Worm (Caenorhabditis elegans) whole organism, late embryonic: ENCODE results near the gene C47D12.4.

Experiments used
- K02D7.2 ChIP-seq: sonication (generic microtip); optimal IDR thresholded peaks from 2 replicates; lab custom pipeline; 2017; ENCODE audit warnings: mild to moderate bottlenecking, missing genetic modification characterization, missing compliant biosample characterization
- ahr-1 ChIP-seq: sonication (generic microtip); optimal IDR thresholded peaks from 2 replicates; lab custom pipeline; 2016; ENCODE audit warnings: missing genetic modification characterization, missing compliant biosample characterization
- ama-1 ChIP-seq: fragments of 150-350 bp; optimal IDR thresholded peaks from 2 replicates; lab custom pipeline; 2014
- ceh-18 ChIP-seq: sonication (generic microtip); optimal IDR thresholded peaks from 2 replicates; lab custom pipeline; 2016; ENCODE audit warnings: missing genetic modification characterization, missing compliant biosample characterization
- ceh-19 ChIP-seq: fragments of 200-800 bp; sonication (Bioruptor generic); optimal IDR thresholded peaks from 2 replicates; lab custom pipeline; 2018; ENCODE audit warnings: mild to moderate bottlenecking, missing genetic modification characterization, missing compliant biosample characterization
- ceh-2 ChIP-seq: sonication (generic microtip); optimal IDR thresholded peaks from 2 replicates; lab custom pipeline; 2016; ENCODE audit warnings: missing genotype, missing genetic modification characterization, missing compliant biosample characterization
- ceh-22 ChIP-seq: sonication (generic microtip); optimal IDR thresholded peaks from 2 replicates; lab custom pipeline; 2017; ENCODE audit warnings: missing biosample characterization, missing genetic modification characterization
- ceh-31 ChIP-seq: sonication (generic microtip); optimal IDR thresholded peaks from 2 replicates; lab custom pipeline; 2016; ENCODE audit warnings: missing genetic modification characterization, missing compliant biosample characterization
- ceh-34 ChIP-seq: sonication (generic microtip); optimal IDR thresholded peaks from 2 replicates; lab custom pipeline; 2016; ENCODE audit warnings: mild to moderate bottlenecking, missing genetic modification characterization, missing compliant biosample characterization
- ceh-45 ChIP-seq: fragments of 200-800 bp; sonication (Bioruptor generic); IDR thresholded peaks from 2 replicates; pipeline ENCODE4 v1.3.6; 2022; ENCODE audit warnings: missing genetic modification reagents, missing genetic modification characterization, missing compliant biosample characterization
- ceh-48 ChIP-seq: sonication (generic microtip); optimal IDR thresholded peaks from 2 replicates; lab custom pipeline; 2016; ENCODE audit warnings: missing genetic modification characterization, inconsistent platforms, missing compliant biosample characterization
- ceh-6 ChIP-seq: fragments of 200-800 bp; sonication (Bioruptor generic); optimal IDR thresholded peaks from 2 replicates; lab custom pipeline; 2018; ENCODE audit warnings: mild to moderate bottlenecking, missing genetic modification characterization, missing compliant biosample characterization
- che-1 ChIP-seq: sonication (generic microtip); optimal IDR thresholded peaks from 2 replicates; lab custom pipeline; 2016; ENCODE audit warnings: mild to moderate bottlenecking, missing genetic modification characterization, missing compliant biosample characterization
- dmd-4 ChIP-seq: sonication (generic microtip); optimal IDR thresholded peaks from 2 replicates; lab custom pipeline; 2016; ENCODE audit warnings: borderline replicate concordance, missing genetic modification characterization, missing compliant biosample characterization
- eyg-1 ChIP-seq: sonication (generic microtip); optimal IDR thresholded peaks from 2 replicates; lab custom pipeline; 2016; ENCODE audit warnings: missing genotype, missing genetic modification characterization, missing compliant biosample characterization
- fax-1 ChIP-seq: sonication (generic microtip); optimal IDR thresholded peaks from 2 replicates; lab custom pipeline; 2016; ENCODE audit warnings: missing genotype, missing genetic modification characterization, missing compliant biosample characterization
- fkh-10 ChIP-seq: fragments of 150-350 bp; optimal IDR thresholded peaks from 2 replicates; lab custom pipeline; 2014; ENCODE audit warnings: missing biosample characterization, missing genetic modification reagents, missing genetic modification characterization
- gmeb-2 ChIP-seq: sonication (generic microtip); optimal IDR thresholded peaks from 2 replicates; lab custom pipeline; 2016; ENCODE audit warnings: missing genetic modification characterization, inconsistent platforms, missing compliant biosample characterization
- hlh-15 ChIP-seq: sonication (generic microtip); optimal IDR thresholded peaks from 2 replicates; lab custom pipeline; 2016; ENCODE audit warnings: missing genetic modification characterization, missing compliant biosample characterization
- hlh-30 ChIP-seq: sonication (generic microtip); optimal IDR thresholded peaks from 2 replicates; lab custom pipeline; 2017; ENCODE audit warnings: antibody characterized with exemption, missing genetic modification characterization, missing compliant biosample characterization; ENCODE audit not compliant: insufficient read depth
- hlh-6 ChIP-seq: sonication (generic microtip); optimal IDR thresholded peaks from 2 replicates; lab custom pipeline; 2016; ENCODE audit warnings: missing genotype, missing genetic modification characterization, missing compliant biosample characterization
- lim-6 ChIP-seq: sonication (generic microtip); optimal IDR thresholded peaks from 2 replicates; lab custom pipeline; 2016; ENCODE audit warnings: missing genetic modification characterization, missing compliant biosample characterization
- lin-11 ChIP-seq: fragments of 200-800 bp; sonication (Bioruptor generic); optimal IDR thresholded peaks from 2 replicates; lab custom pipeline; 2018; ENCODE audit warnings: mild to moderate bottlenecking, missing genetic modification characterization, missing compliant biosample characterization
- mec-3 ChIP-seq: sonication (generic microtip); optimal IDR thresholded peaks from 2 replicates; lab custom pipeline; 2016; ENCODE audit warnings: borderline replicate concordance, missing genetic modification characterization, missing compliant biosample characterization
- nfya-1 ChIP-seq: sonication (generic microtip); optimal IDR thresholded peaks from 2 replicates; lab custom pipeline; 2017; ENCODE audit warnings: missing genetic modification characterization, mild to moderate bottlenecking, missing compliant biosample characterization, antibody characterized with exemption, moderate library complexity
- npax-4 ChIP-seq: sonication (generic microtip); optimal IDR thresholded peaks from 2 replicates; lab custom pipeline; 2016; ENCODE audit warnings: missing genetic modification characterization, missing compliant biosample characterization
- pag-3 ChIP-seq: sonication (generic microtip); optimal IDR thresholded peaks from 2 replicates; lab custom pipeline; 2016; ENCODE audit warnings: missing compliant biosample characterization, missing genetic modification characterization, borderline replicate concordance
- rnt-1 ChIP-seq: sonication (generic microtip); optimal IDR thresholded peaks from 2 replicates; lab custom pipeline; 2016; ENCODE audit warnings: missing genetic modification characterization, missing compliant biosample characterization
- sdc-2 ChIP-seq: sonication (generic microtip); optimal IDR thresholded peaks from 2 replicates; lab custom pipeline; 2016; ENCODE audit warnings: missing genotype, missing genetic modification characterization, missing compliant biosample characterization
- sox-4 ChIP-seq: sonication (generic microtip); optimal IDR thresholded peaks from 2 replicates; lab custom pipeline; 2017; ENCODE audit warnings: mild to moderate bottlenecking, missing genetic modification characterization, inconsistent platforms, missing compliant biosample characterization
- syd-9 ChIP-seq: sonication (generic microtip); optimal IDR thresholded peaks from 2 replicates; lab custom pipeline; 2016; ENCODE audit warnings: mild to moderate bottlenecking, missing genetic modification characterization, moderate library complexity, missing compliant biosample characterization
- tbx-2 ChIP-seq: sonication (generic microtip); optimal IDR thresholded peaks from 2 replicates; lab custom pipeline; 2016; ENCODE audit warnings: missing genetic modification characterization, missing compliant biosample characterization
- ttx-3 ChIP-seq: sonication (generic microtip); optimal IDR thresholded peaks from 2 replicates; lab custom pipeline; 2016; ENCODE audit warnings: missing genetic modification reagents, missing genetic modification characterization, missing compliant biosample characterization
- unc-3 ChIP-seq, 2 experiments: fragments of 200-800 bp in 1 of 2; sonication (Bioruptor generic) in 1 of 2; sonication (generic microtip) in 1 of 2; conservative IDR thresholded peaks in 1 of 2; optimal IDR thresholded peaks in 1 of 2; 2 replicates each; pipeline versions ENCODE4 v1.3.6 to Lab custom; 2016 to 2022; ENCODE audit warnings: missing compliant biosample characterization in 2 of 2, missing genetic modification characterization in 2 of 2, missing genetic modification reagents in 1 of 2
- unc-55 ChIP-seq: sonication (generic microtip); optimal IDR thresholded peaks from 2 replicates; lab custom pipeline; 2017; ENCODE audit warnings: missing biosample characterization, missing genetic modification reagents, missing genetic modification characterization

The C47D12.4 gene

ce11 chrII:11724362-11724761, 42.8 kb downstream of the C47D12.4 start (continued):
- TF ChIP-seq sdc-2 (tag; lab: Kevin White, UChicago) = no peak
- no peak for TF ChIP-seq hlh-15 (tag; lab: Kevin White, UChicago)
- TF ChIP-seq ttx-3 = no peak
- TF ChIP-seq unc-3 (GFP tag; conservative IDR thresholded peaks at IDR 0.05; lab: Robert Waterston, UW) = no peak
- no peak for TF ChIP-seq unc-3 (tag; optimal IDR thresholded peaks at IDR 0.05; lab: Kevin White, UChicago)
- TF ChIP-seq eyg-1 = no peak

- TF ChIP-seq ceh-45 = no peak
- no peak for TF ChIP-seq ceh-18 (tag; lab: Kevin White, UChicago)
- TF ChIP-seq sox-4 (tag; lab: Kevin White, UChicago) = no peak
- no peak for TF ChIP-seq rnt-1
- TF ChIP-seq fkh-10 (GFP tag; lab: Kevin White, UChicago) = no peak
- TF ChIP-seq hlh-6 (tag; lab: Kevin White, UChicago) = no peak
- no peak for TF ChIP-seq ama-1 (lab: Kevin White, UChicago)
- no peak for TF ChIP-seq mec-3 (tag; lab: Kevin White, UChicago)
- no peak for TF ChIP-seq nfya-1 (tag; lab: Kevin White, UChicago)
- TF ChIP-seq, all 69 proteins: peak for 0
Measured at ce11 chrII:11725615-11726014, 44.0 kb downstream of the C47D12.4 start.

- no peak for TF ChIP-seq ceh-19 (GFP tag; lab: Kevin White, UChicago)
- TF ChIP-seq che-1 = no peak
- TF ChIP-seq ceh-45 = no peak
- TF ChIP-seq sdc-2 (tag; lab: Kevin White, UChicago) = no peak
- TF ChIP-seq unc-55 (GFP tag; lab: Kevin White, UChicago) = no peak
Measured at ce11 chrII:11726470-11727106, 45.0 kb downstream of the C47D12.4 start, which contains the start of gene F13D12.5. Gene F13D12.5 (plus strand): TSS chrII:11726814.

- no peak for TF ChIP-seq K02D7.2
- no peak for TF ChIP-seq lim-6 (tag; lab: Kevin White, UChicago)
- TF ChIP-seq ceh-48 (tag; lab: Kevin White, UChicago) = no peak
- TF ChIP-seq hlh-15 (tag; lab: Kevin White, UChicago) = no peak
- TF ChIP-seq ceh-31 (tag; lab: Kevin White, UChicago) = no peak
- TF ChIP-seq rnt-1 = no peak
- TF ChIP-seq npax-4 (tag; lab: Kevin White, UChicago) = no peak
- no peak for TF ChIP-seq ceh-6
- no peak for TF ChIP-seq lin-11 (tag; lab: Kevin White, UChicago)
- no peak for TF ChIP-seq che-1
- TF ChIP-seq ceh-22 (tag; lab: Kevin White, UChicago) = no peak
- TF ChIP-seq gmeb-2 (tag; lab: Kevin White, UChicago) = no peak
- no peak for TF ChIP-seq hlh-6 (tag; lab: Kevin White, UChicago)
- no peak for TF ChIP-seq dmd-4 (tag; lab: Kevin White, UChicago)
- TF ChIP-seq syd-9 = no peak
- TF ChIP-seq ahr-1 (tag; lab: Kevin White, UChicago) = no peak
- TF ChIP-seq pag-3 (tag; lab: Kevin White, UChicago) = no peak
- no peak for TF ChIP-seq ceh-2 (tag; lab: Kevin White, UChicago)
- TF ChIP-seq fax-1 (tag; lab: Kevin White, UChicago) = no peak
Measured at ce11 chrII:11727438-11727837, 45.9 kb downstream of the C47D12.4 start.

- peak; percentile 73 for TF ChIP-seq hlh-30 (tag; lab: Kevin White, UChicago)
- TF ChIP-seq nfya-1 (tag; lab: Kevin White, UChicago) = peak; percentile 20
- TF ChIP-seq tbx-2 (tag; lab: Kevin White, UChicago) = peak; percentile 20
- TF ChIP-seq ceh-34 (tag; lab: Kevin White, UChicago) = no peak
Measured at ce11 chrII:11728545-11729105, 47.1 kb downstream of the C47D12.4 start, which contains the start of gene alh-8. Gene alh-8 (plus strand): TSS chrII:11729055.
